Worm (Caenorhabditis elegans): ENCODE measurements around the gene lnkn-1.

- TF ChIP-seq unc-62 (GFP tag; optimal IDR thresholded peaks at IDR 0.05), result no peak
- peak; percentile 32 for TF ChIP-seq C34F6.9 (tag; optimal IDR thresholded peaks at IDR 0.05)
- TF ChIP-seq egl-27 (tag; optimal IDR thresholded peaks at IDR 0.05), result no peak
- TF ChIP-seq ama-1 (optimal IDR thresholded peaks at IDR 0.05), result no peak
- no peak for TF ChIP-seq nhr-6 (tag; optimal IDR thresholded peaks at IDR 0.05)
- no peak for TF ChIP-seq fos-1 (tag; optimal IDR thresholded peaks at IDR 0.05)
- TF ChIP-seq sma-3 (GFP tag; optimal IDR thresholded peaks at IDR 0.05), result no peak
- no peak for TF ChIP-seq nhr-237 (tag; optimal IDR thresholded peaks at IDR 0.05)
- no peak for TF ChIP-seq ztf-11 (tag; optimal IDR thresholded peaks at IDR 0.05)
- TF ChIP-seq mdl-1 (tag; optimal IDR thresholded peaks at IDR 0.05), result no peak
- no peak for TF ChIP-seq unc-39 (tag; optimal IDR thresholded peaks at IDR 0.05)
Observed at ce11 chrIII:8933696-8934095, 43.7 kb downstream of the lnkn-1 start.
